Fruit fly (Drosophila melanogaster) whole organism, embryonic: ENCODE data around the gene CG5160.

Experiments
- ATbp ChIP-seq: fragments of 200-800 bp; sonication (Bioruptor generic); optimal IDR thresholded peaks from 2 replicates; lab custom pipeline; 2017; ENCODE audit warnings: missing biosample characterization, mild to moderate bottlenecking, missing genetic modification characterization, missing genetic modification reagents
- Aef1 ChIP-seq: fragments of 200-800 bp; sonication (Bioruptor generic); IDR thresholded peaks from 3 replicates; pipeline ENCODE4 v1.3.6; 2022; ENCODE audit warnings: missing biosample characterization, missing genetic modification characterization
- Awh ChIP-seq: fragments of 200-800 bp; sonication (Bioruptor generic); IDR thresholded peaks from 2 replicates; pipeline ENCODE4, ENCODE4 v1.3.6; 2022; ENCODE audit warnings: missing biosample characterization, missing genetic modification characterization
- Bdp1 ChIP-seq: fragments of 200-800 bp; sonication (Bioruptor generic); optimal IDR thresholded peaks from 3 replicates; lab custom pipeline; 2016; ENCODE audit warnings: missing biosample characterization, missing genetic modification characterization
- BtbVII ChIP-seq: fragments of 200-800 bp; sonication (Bioruptor generic); optimal IDR thresholded peaks from 3 replicates; lab custom pipeline; 2017; ENCODE audit warnings: missing biosample characterization, mild to moderate bottlenecking, missing genetic modification characterization
- CG10979 ChIP-seq: fragments of 200-800 bp; sonication (Bioruptor generic); optimal IDR thresholded peaks from 2 replicates; lab custom pipeline; 2018; ENCODE audit warnings: missing biosample characterization, mild to moderate bottlenecking, missing genetic modification characterization, moderate library complexity
- CG11504 ChIP-seq: fragments of 200-800 bp; sonication (Bioruptor generic); optimal IDR thresholded peaks from 3 replicates; lab custom pipeline; 2019; ENCODE audit warnings: missing biosample characterization, mild to moderate bottlenecking, missing genetic modification characterization, moderate library complexity
- CG16779 ChIP-seq: fragments of 200-800 bp; sonication (Bioruptor generic); IDR thresholded peaks from 2 replicates; pipeline ENCODE4 v1.3.6; 2022; ENCODE audit warnings: missing biosample characterization, missing genetic modification characterization
- CG17568 ChIP-seq: fragments of 200-800 bp; sonication (Bioruptor generic); optimal IDR thresholded peaks from 2 replicates; lab custom pipeline; 2018; ENCODE audit warnings: missing biosample characterization, mild to moderate bottlenecking, missing genetic modification characterization, moderate library complexity
- CG18262 ChIP-seq: fragments of 200-800 bp; optimal IDR thresholded peaks from 3 replicates; lab custom pipeline; 2019; ENCODE audit warnings: missing biosample characterization, mild to moderate bottlenecking, missing genetic modification characterization, moderate library complexity
- CG1832 ChIP-seq: fragments of 200-800 bp; sonication (Bioruptor generic); optimal IDR thresholded peaks from 2 replicates; lab custom pipeline; 2017; ENCODE audit warnings: missing biosample characterization, mild to moderate bottlenecking, missing genetic modification characterization, inconsistent platforms
- CG18619 ChIP-seq: fragments of 200-800 bp; sonication (Bioruptor generic); optimal IDR thresholded peaks from 3 replicates; lab custom pipeline; 2017; ENCODE audit warnings: missing biosample characterization, mild to moderate bottlenecking, missing genetic modification characterization
- CG2120 ChIP-seq: fragments of 200-800 bp; sonication (Bioruptor generic); optimal IDR thresholded peaks from 3 replicates; lab custom pipeline; 2016; ENCODE audit warnings: missing biosample characterization, missing genetic modification characterization
- CG33213 ChIP-seq: fragments of 200-800 bp; sonication (Bioruptor generic); optimal IDR thresholded peaks from 3 replicates; lab custom pipeline; 2016; ENCODE audit warnings: missing biosample characterization, missing genetic modification characterization
- CG42726 ChIP-seq: fragments of 200-800 bp; sonication (Bioruptor generic); IDR thresholded peaks from 2 replicates; pipeline ENCODE4 v1.3.6; 2022; ENCODE audit warnings: missing biosample characterization, missing genetic modification characterization; ENCODE audit not compliant: partially characterized antibody
- CG4328 ChIP-seq: fragments of 200-800 bp; sonication (Bioruptor generic); optimal IDR thresholded peaks from 3 replicates; lab custom pipeline; 2017; ENCODE audit warnings: missing biosample characterization, missing genetic modification reagents, missing genetic modification characterization
- CG4404 ChIP-seq: fragments of 200-800 bp; sonication (Bioruptor generic); IDR thresholded peaks from 2 replicates; pipeline ENCODE4 v1.3.6; 2022; ENCODE audit warnings: missing biosample characterization, missing genetic modification characterization
- CG5180 ChIP-seq: fragments of 200-800 bp; sonication (Bioruptor generic); optimal IDR thresholded peaks from 3 replicates; lab custom pipeline; 2017; ENCODE audit warnings: missing biosample characterization, missing genetic modification characterization, mild to moderate bottlenecking, moderate library complexity, missing genetic modification reagents
- CG6813 ChIP-seq: fragments of 200-800 bp; sonication (Bioruptor generic); optimal IDR thresholded peaks from 2 replicates; lab custom pipeline; 2017; ENCODE audit warnings: missing biosample characterization, missing genetic modification characterization, mild to moderate bottlenecking, moderate library complexity, missing genetic modification reagents
- CG6854 ChIP-seq: fragments of 200-800 bp; sonication (Bioruptor generic); optimal IDR thresholded peaks from 3 replicates; lab custom pipeline; 2017; ENCODE audit warnings: missing biosample characterization, mild to moderate bottlenecking, missing genetic modification characterization
- CG7271 ChIP-seq: fragments of 200-800 bp; sonication (Bioruptor generic); optimal IDR thresholded peaks from 2 replicates; lab custom pipeline; 2018; ENCODE audit warnings: missing biosample characterization, mild to moderate bottlenecking, missing genetic modification characterization, moderate library complexity
- CG7987 ChIP-seq: fragments of 200-800 bp; sonication (Bioruptor generic); optimal IDR thresholded peaks from 2 replicates; lab custom pipeline; 2018; ENCODE audit warnings: missing biosample characterization, mild to moderate bottlenecking, missing genetic modification characterization, moderate library complexity
- CG8478 ChIP-seq: fragments of >200 bp; optimal IDR thresholded peaks from 2 replicates; lab custom pipeline; 2018
- CG8944 ChIP-seq: fragments of 200-800 bp; sonication (Bioruptor generic); optimal IDR thresholded peaks from 3 replicates; lab custom pipeline; 2016; ENCODE audit warnings: missing biosample characterization, missing genetic modification characterization
- D ChIP-seq, 2 experiments: fragments of 200-800 bp in 1 of 2; fragments of >200 bp in 1 of 2; sonication (Bioruptor generic) in 1 of 2; optimal IDR thresholded peaks; 2 replicates in 1 of 2; 3 replicates in 1 of 2; lab custom pipeline; 2017; ENCODE audit warnings: mild to moderate bottlenecking in 1 of 2, missing biosample characterization in 1 of 2, missing genetic modification characterization in 1 of 2, missing genetic modification reagents in 1 of 2
- Dip2 ChIP-seq: fragments of 200-800 bp; sonication (Bioruptor generic); IDR thresholded peaks from 2 replicates; pipeline ENCODE4 v1.3.6; 2022; ENCODE audit warnings: missing biosample characterization, missing genetic modification characterization
- Jarid2 ChIP-seq: fragments of 200-800 bp; sonication (Bioruptor generic); optimal IDR thresholded peaks from 3 replicates; lab custom pipeline; 2017; ENCODE audit warnings: mild to moderate bottlenecking, missing biosample characterization, missing genetic modification reagents, missing genetic modification characterization
- MTF-1 ChIP-seq: fragments of 200-800 bp; sonication (Bioruptor generic); optimal IDR thresholded peaks from 2 replicates; lab custom pipeline; 2018; ENCODE audit warnings: missing biosample characterization, mild to moderate bottlenecking, missing genetic modification characterization, borderline replicate concordance
- Med ChIP-seq: fragments of 200-800 bp; sonication (Bioruptor generic); peaks from one replicate; lab custom pipeline; 2016; ENCODE audit warnings: missing biosample characterization, missing genetic modification characterization, mild to moderate bottlenecking, inconsistent platforms, moderate library complexity
- Ravus ChIP-seq: fragments of 200-800 bp; sonication (Bioruptor generic); IDR thresholded peaks from 2 replicates; pipeline ENCODE4 v1.3.6; 2022; ENCODE audit warnings: missing biosample characterization, missing genetic modification characterization
- TFAM ChIP-seq: fragments of 200-800 bp; sonication (Bioruptor generic); optimal IDR thresholded peaks from 2 replicates; lab custom pipeline; 2017; ENCODE audit warnings: missing biosample characterization, missing genetic modification characterization, inconsistent platforms
- Xrp1 ChIP-seq: fragments of 200-800 bp; sonication (Bioruptor generic); IDR thresholded peaks from 2 replicates; pipeline ENCODE4 v1.3.6; 2022; ENCODE audit warnings: missing biosample characterization, missing genetic modification characterization
- YL-1 ChIP-seq: fragments of 200-800 bp; sonication (Bioruptor generic); optimal IDR thresholded peaks from 3 replicates; lab custom pipeline; 2017; ENCODE audit warnings: missing biosample characterization, mild to moderate bottlenecking, missing genetic modification characterization
- corto ChIP-seq: fragments of 200-800 bp; sonication (Bioruptor generic); optimal IDR thresholded peaks from 2 replicates; lab custom pipeline; 2016; ENCODE audit warnings: missing biosample characterization, mild to moderate bottlenecking, missing genetic modification characterization, moderate library complexity
- eyg ChIP-seq: fragments of 200-800 bp; sonication (Bioruptor generic); optimal IDR thresholded peaks from 3 replicates; lab custom pipeline; 2016; ENCODE audit warnings: missing biosample characterization, missing genetic modification characterization
- gem ChIP-seq: fragments of 200-800 bp; sonication (Bioruptor generic); optimal IDR thresholded peaks from 2 replicates; lab custom pipeline; 2019; ENCODE audit warnings: missing biosample characterization, mild to moderate bottlenecking, missing genetic modification characterization, moderate library complexity
- grau ChIP-seq: fragments of 200-800 bp; optimal IDR thresholded peaks from 3 replicates; lab custom pipeline; 2019; ENCODE audit warnings: missing biosample characterization, mild to moderate bottlenecking, missing genetic modification characterization, moderate library complexity
- inv ChIP-seq: fragments of 200-800 bp; sonication (Bioruptor generic); IDR thresholded peaks from 2 replicates; pipeline ENCODE4 v1.3.6; 2022; ENCODE audit warnings: missing biosample characterization, missing genetic modification characterization; ENCODE audit not compliant: partially characterized antibody
- klu ChIP-seq: fragments of 200-800 bp; sonication (Bioruptor generic); IDR thresholded peaks from 2 replicates; pipeline ENCODE4 v1.3.6; 2022; ENCODE audit warnings: missing biosample characterization, missing genetic modification characterization
- lmd ChIP-seq: fragments of 200-800 bp; sonication (Bioruptor generic); IDR thresholded peaks from 2 replicates; pipeline ENCODE4 v1.3.6; 2022; ENCODE audit warnings: missing biosample characterization, missing genetic modification characterization
- oc ChIP-seq: fragments of 200-800 bp; sonication (Bioruptor generic); optimal IDR thresholded peaks from 2 replicates; lab custom pipeline; 2018; ENCODE audit warnings: missing biosample characterization, mild to moderate bottlenecking, missing genetic modification characterization, moderate library complexity
- ro ChIP-seq: fragments of 200-800 bp; sonication (Bioruptor generic); IDR thresholded peaks from 2 replicates; pipeline ENCODE4 v1.3.6; 2022; ENCODE audit warnings: missing biosample characterization, missing genetic modification characterization
- scrt ChIP-seq: fragments of 200-800 bp; sonication (Bioruptor generic); optimal IDR thresholded peaks from 2 replicates; lab custom pipeline; 2018; ENCODE audit warnings: missing biosample characterization, mild to moderate bottlenecking, missing genetic modification characterization, moderate library complexity
- sens ChIP-seq: fragments of 200-800 bp; sonication (Bioruptor generic); peaks from one replicate; lab custom pipeline; 2016; ENCODE audit warnings: missing biosample characterization, missing genetic modification characterization
- sna ChIP-seq: fragments of 200-800 bp; sonication (Bioruptor generic); IDR thresholded peaks from 2 replicates; pipeline ENCODE4 v1.3.6; 2022; ENCODE audit warnings: missing biosample characterization, missing genetic modification characterization; ENCODE audit not compliant: partially characterized antibody
- trem ChIP-seq: fragments of 200-800 bp; optimal IDR thresholded peaks from 3 replicates; lab custom pipeline; 2019; ENCODE audit warnings: missing biosample characterization, mild to moderate bottlenecking, missing genetic modification characterization, moderate library complexity
- tup ChIP-seq: fragments of 200-800 bp; sonication (Bioruptor generic); optimal IDR thresholded peaks from 2 replicates; lab custom pipeline; 2016; ENCODE audit warnings: missing biosample characterization, mild to moderate bottlenecking, missing genetic modification characterization, moderate library complexity
- vfl ChIP-seq: fragments of 200-800 bp; sonication (Bioruptor generic); optimal IDR thresholded peaks from 2 replicates; lab custom pipeline; 2016; ENCODE audit warnings: missing biosample characterization, missing genetic modification characterization
- yki ChIP-seq: fragments of >200 bp; optimal IDR thresholded peaks from 3 replicates; lab custom pipeline; 2018
- zen2 ChIP-seq: fragments of 200-800 bp; sonication (Bioruptor generic); IDR thresholded peaks from 3 replicates; pipeline ENCODE4 v1.3.6; 2022; ENCODE audit warnings: missing biosample characterization, missing genetic modification characterization; ENCODE audit not compliant: partially characterized antibody
- zf30C ChIP-seq: fragments of 200-800 bp; sonication (Bioruptor generic); optimal IDR thresholded peaks from 3 replicates; lab custom pipeline; 2018; ENCODE audit warnings: missing biosample characterization, mild to moderate bottlenecking, missing genetic modification characterization

CG5160 gene

DNA sequence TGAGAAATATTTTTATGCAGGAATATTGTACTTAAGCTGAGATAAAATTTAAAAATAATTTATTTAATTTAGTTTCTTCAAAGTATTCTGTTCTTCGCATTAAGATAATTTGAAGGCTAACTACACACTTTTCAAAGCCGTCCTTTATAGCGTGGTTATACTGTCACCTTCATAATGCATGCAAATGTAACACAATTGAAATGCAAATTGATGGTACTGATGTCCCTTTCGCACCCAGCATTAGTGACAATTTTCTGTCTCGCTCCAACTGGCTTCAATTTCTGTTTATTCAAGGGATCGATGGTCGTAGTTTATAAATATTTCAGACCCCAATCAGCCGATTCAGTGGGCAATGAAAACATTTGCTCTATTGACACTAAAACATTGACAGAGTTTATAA lies 40.0 kb upstream of the CG5160 start (continued):
- TF ChIP-seq sens (GFP tag; lab: Kevin White, UChicago) (peak; percentile 60), CG8944 (GFP tag; lab: Kevin White, UChicago) (no peak), CG42726 (GFP tag; lab: Robert Waterston, UW) (no peak), D (optimal IDR thresholded peaks at IDR 0.05; lab: Kevin White, UChicago) (no peak), D (GFP tag; optimal IDR thresholded peaks at IDR 0.05; lab: Kevin White, UChicago) (no peak), CG5180 (GFP tag; lab: Kevin White, UChicago) (no peak), grau (tag; lab: Kevin White, UChicago) (peak; percentile 50), CG18262 (tag; lab: Kevin White, UChicago) (no peak), tup (GFP tag; lab: Kevin White, UChicago) (no peak), gem (tag; lab: Kevin White, UChicago) (peak; percentile 19), CG1832 (GFP tag; lab: Kevin White, UChicago) (no peak), Ravus (GFP tag; lab: Robert Waterston, UW) (no peak), CG16779 (GFP tag; lab: Robert Waterston, UW) (no peak), BtbVII (GFP tag; lab: Kevin White, UChicago) (no peak), eyg (GFP tag; lab: Kevin White, UChicago) (no peak), yki (lab: Kevin White, UChicago) (no peak), CG8478 (lab: Kevin White, UChicago) (no peak), inv (GFP tag; lab: Robert Waterston, UW) (no peak), Aef1 (no peak), YL-1 (GFP tag; lab: Kevin White, UChicago) (no peak), trem (no peak), Bdp1 (GFP tag; lab: Kevin White, UChicago) (no peak), klu (GFP tag; lab: Robert Waterston, UW) (no peak), CG10979 (tag; lab: Kevin White, UChicago) (no peak), CG2120 (GFP tag; lab: Kevin White, UChicago) (no peak), Jarid2 (GFP tag; lab: Kevin White, UChicago) (no peak), sna (GFP tag; lab: Robert Waterston, UW) (no peak), CG7987 (GFP tag; lab: Kevin White, UChicago) (no peak), oc (no peak), ro (GFP tag; lab: Robert Waterston, UW) (no peak), CG6854 (no peak), Awh (GFP tag; lab: Robert Waterston, UW) (no peak), MTF-1 (GFP tag; lab: Kevin White, UChicago) (no peak), CG17568 (GFP tag; lab: Kevin White, UChicago) (no peak), CG4328 (GFP tag; lab: Kevin White, UChicago) (no peak), CG4404 (GFP tag; lab: Robert Waterston, UW) (no peak), CG33213 (no peak), CG6813 (GFP tag; lab: Kevin White, UChicago) (no peak), vfl (GFP tag; lab: Kevin White, UChicago) (no peak), ATbp (GFP tag; lab: Kevin White, UChicago) (peak; percentile 14), lmd (GFP tag; lab: Robert Waterston, UW) (no peak), CG18619 (no peak), TFAM (GFP tag; lab: Kevin White, UChicago) (no peak), zf30C (GFP tag; lab: Kevin White, UChicago) (no peak), corto (no peak), scrt (GFP tag; lab: Kevin White, UChicago) (no peak), Med (peak; percentile 60), Dip2 (GFP tag; lab: Robert Waterston, UW) (no peak), zen2 (GFP tag; lab: Robert Waterston, UW) (no peak), CG7271 (tag; lab: Kevin White, UChicago) (no peak), Xrp1 (GFP tag; lab: Robert Waterston, UW) (0 out of 2 replicates have a peak, but pooled peaks have one; percentile 20), CG11504 (peak; percentile 32)
